Worm (Caenorhabditis elegans) whole organism, L1 larva: ENCODE data around the gene kup-1.

Experiments used
- C16A3.4 ChIP-seq: fragments of 150-350 bp; optimal IDR thresholded peaks from 2 replicates; lab custom pipeline; 2014; ENCODE audit warnings: missing biosample characterization, missing genetic modification characterization
- Y116A8C.19 ChIP-seq: sonication (generic microtip); optimal IDR thresholded peaks from 2 replicates; lab custom pipeline; 2016; ENCODE audit warnings: missing compliant biosample characterization, missing genetic modification characterization, borderline replicate concordance
- ama-1 ChIP-seq: fragments of 150-350 bp; optimal IDR thresholded peaks from 2 replicates; lab custom pipeline; 2014
- blmp-1 ChIP-seq: fragments of 150-350 bp; optimal IDR thresholded peaks from 2 replicates; lab custom pipeline; 2014; ENCODE audit warnings: missing biosample characterization, missing genetic modification characterization
- ceh-63 ChIP-seq: fragments of 200-800 bp; sonication (Bioruptor generic); optimal IDR thresholded peaks from 2 replicates; lab custom pipeline; 2018; ENCODE audit warnings: mild to moderate bottlenecking, missing genetic modification characterization, missing compliant biosample characterization
- ceh-8 ChIP-seq: fragments of 200-800 bp; sonication (Bioruptor generic); optimal IDR thresholded peaks from 2 replicates; lab custom pipeline; 2018; ENCODE audit warnings: mild to moderate bottlenecking, missing genetic modification characterization, moderate library complexity, missing compliant biosample characterization
- ceh-88 ChIP-seq: fragments of 200-800 bp; sonication (Bioruptor generic); IDR thresholded peaks from 2 replicates; pipeline ENCODE4 v1.3.6; 2022; ENCODE audit warnings: missing genetic modification characterization, missing compliant biosample characterization
- ces-1 ChIP-seq: fragments of 150-350 bp; optimal IDR thresholded peaks from 2 replicates; lab custom pipeline; 2014; ENCODE audit warnings: missing biosample characterization, missing genetic modification reagents, missing genetic modification characterization
- efl-1 ChIP-seq, 4 experiments: fragments of 150-350 bp; optimal IDR thresholded peaks in 3 of 4; peaks in 1 of 4; 1 replicate in 1 of 4; 2 replicates in 3 of 4; lab custom pipeline; 2014; ENCODE audit warnings: missing biosample characterization in 2 of 4, missing genetic modification characterization in 2 of 4, missing genetic modification reagents in 2 of 4
- egl-13 ChIP-seq: sonication (generic microtip); optimal IDR thresholded peaks from 2 replicates; lab custom pipeline; 2016; ENCODE audit warnings: missing genotype, missing genetic modification reagents, missing genetic modification characterization, missing compliant biosample characterization
- elt-2 ChIP-seq: sonication (generic microtip); optimal IDR thresholded peaks from 2 replicates; lab custom pipeline; 2016; ENCODE audit warnings: missing genetic modification characterization, mild to moderate bottlenecking, inconsistent platforms, missing compliant biosample characterization, missing genetic modification reagents
- elt-3 ChIP-seq, 6 experiments: fragments of 150-350 bp in 1 of 6; sonication (generic microtip); optimal IDR thresholded peaks; 2 replicates each; lab custom pipeline; 2017 to 2018; ENCODE audit warnings: missing biosample characterization in 6 of 6, missing genetic modification characterization in 6 of 6, inconsistent platforms in 1 of 6
- hlh-17 ChIP-seq: fragments of 200-800 bp; sonication (Bioruptor generic); optimal IDR thresholded peaks from 2 replicates; lab custom pipeline; 2018; ENCODE audit warnings: missing genetic modification characterization, mild to moderate bottlenecking, missing compliant biosample characterization, moderate library complexity, borderline replicate concordance
- isw-1 ChIP-seq: fragments of 200-800 bp; sonication (Bioruptor generic); IDR thresholded peaks from 2 replicates; pipeline ENCODE4 v1.3.6; 2022; ENCODE audit warnings: missing genetic modification characterization, missing compliant biosample characterization
- lin-13 ChIP-seq: fragments of 150-350 bp; optimal IDR thresholded peaks from 2 replicates; lab custom pipeline; 2014; ENCODE audit warnings: missing biosample characterization, missing genetic modification reagents, missing genetic modification characterization
- lin-14 ChIP-seq: fragments of 200-800 bp; sonication (Bioruptor generic); optimal IDR thresholded peaks from 2 replicates; lab custom pipeline; 2018; ENCODE audit warnings: mild to moderate bottlenecking, missing genetic modification characterization, moderate library complexity, missing compliant biosample characterization
- lin-35 ChIP-seq, 2 experiments: fragments of 150-350 bp; optimal IDR thresholded peaks; 2 replicates each; lab custom pipeline; 2014; ENCODE audit warnings: missing biosample characterization in 2 of 2, missing genetic modification characterization in 2 of 2, missing genetic modification reagents in 2 of 2
- mdl-1 ChIP-seq, 2 experiments: fragments of 150-350 bp; optimal IDR thresholded peaks; 2 replicates each; lab custom pipeline; 2014 to 2017; ENCODE audit warnings: missing biosample characterization in 2 of 2, missing genetic modification characterization in 2 of 2, inconsistent platforms in 1 of 2
- mep-1 ChIP-seq: fragments of 150-350 bp; optimal IDR thresholded peaks from 2 replicates; lab custom pipeline; 2014; ENCODE audit warnings: missing biosample characterization, missing genetic modification characterization
- nhr-19 ChIP-seq: fragments of 200-800 bp; sonication (Bioruptor generic); conservative IDR thresholded peaks from 2 replicates; pipeline ENCODE4 v1.3.6; 2022; ENCODE audit warnings: missing genetic modification characterization, missing compliant biosample characterization
- nhr-20 ChIP-seq: sonication (generic microtip); optimal IDR thresholded peaks from 2 replicates; lab custom pipeline; 2016; ENCODE audit warnings: mild to moderate bottlenecking, missing genetic modification characterization, missing compliant biosample characterization
- nhr-71 ChIP-seq: sonication (generic microtip); optimal IDR thresholded peaks from 2 replicates; lab custom pipeline; 2016; ENCODE audit warnings: mild to moderate bottlenecking, missing genetic modification characterization, moderate library complexity, missing compliant biosample characterization
- nhr-85 ChIP-seq: sonication (generic microtip); peaks from one replicate; lab custom pipeline; 2016; ENCODE audit warnings: missing genetic modification characterization, inconsistent platforms, missing compliant biosample characterization
- nhr-90 ChIP-seq: sonication (generic microtip); optimal IDR thresholded peaks from 2 replicates; lab custom pipeline; 2016; ENCODE audit warnings: mild to moderate bottlenecking, missing genetic modification characterization, missing compliant biosample characterization; ENCODE audit not compliant: poor library complexity
- snu-23 ChIP-seq: sonication (generic microtip); optimal IDR thresholded peaks from 2 replicates; lab custom pipeline; 2016; ENCODE audit warnings: missing genetic modification characterization, missing compliant biosample characterization
- sox-4 ChIP-seq: sonication (generic microtip); optimal IDR thresholded peaks from 2 replicates; lab custom pipeline; 2016; ENCODE audit warnings: missing genetic modification characterization, missing compliant biosample characterization
- sptf-1 ChIP-seq: fragments of 150-350 bp; optimal IDR thresholded peaks from 2 replicates; lab custom pipeline; 2014; ENCODE audit warnings: missing biosample characterization, missing genetic modification characterization
- unc-130 ChIP-seq: fragments of 150-350 bp; optimal IDR thresholded peaks from 2 replicates; lab custom pipeline; 2017; ENCODE audit warnings: missing biosample characterization, missing genetic modification characterization, inconsistent platforms
- unc-86 ChIP-seq: sonication (generic microtip); optimal IDR thresholded peaks from 2 replicates; lab custom pipeline; 2016; ENCODE audit warnings: missing genetic modification characterization, missing compliant biosample characterization
- vab-15 ChIP-seq: sonication (generic microtip); optimal IDR thresholded peaks from 2 replicates; lab custom pipeline; 2017; ENCODE audit warnings: missing genotype, mild to moderate bottlenecking, missing genetic modification characterization, missing compliant biosample characterization
- xbp-1 ChIP-seq: sonication (generic microtip); optimal IDR thresholded peaks from 2 replicates; lab custom pipeline; 2016; ENCODE audit warnings: missing genetic modification characterization, missing compliant biosample characterization
- zag-1 ChIP-seq: fragments of 150-350 bp; optimal IDR thresholded peaks from 2 replicates; lab custom pipeline; 2014; ENCODE audit warnings: missing biosample characterization, missing genetic modification characterization

Gene kup-1

DNA sequence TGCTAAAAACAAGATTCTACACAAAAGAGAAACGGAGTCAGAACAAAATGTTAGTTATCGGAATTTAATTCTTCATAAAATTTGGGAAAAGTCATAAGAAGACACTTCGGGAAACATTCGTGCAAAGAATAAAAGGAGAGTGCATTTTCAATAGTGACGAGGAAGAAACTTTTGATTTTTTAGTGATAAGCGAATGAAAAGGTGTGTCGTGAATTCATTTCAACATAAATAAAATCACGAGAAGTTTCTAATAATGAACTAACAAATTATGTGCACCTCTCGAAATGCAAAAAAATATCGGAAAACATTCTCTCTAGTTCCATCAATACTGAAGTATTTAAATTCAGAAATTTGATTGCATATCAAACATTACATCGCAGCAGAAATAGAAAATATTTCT is 35.3 kb upstream of the kup-1 start:
- TF ChIP-seq ces-1 (GFP tag; lab: Kevin White, UChicago), result no peak
- no peak for TF ChIP-seq efl-1 (optimal IDR thresholded peaks at IDR 0.05; lab: Kevin White, UChicago)
- peak in 1 of 2 experiments; percentile 45 for TF ChIP-seq efl-1 (GFP tag; optimal IDR thresholded peaks at IDR 0.05 in 1 of 2; lab: Kevin White, UChicago)
- peak; percentile 29 for TF ChIP-seq elt-2 (tag; lab: Kevin White, UChicago)

DNA sequence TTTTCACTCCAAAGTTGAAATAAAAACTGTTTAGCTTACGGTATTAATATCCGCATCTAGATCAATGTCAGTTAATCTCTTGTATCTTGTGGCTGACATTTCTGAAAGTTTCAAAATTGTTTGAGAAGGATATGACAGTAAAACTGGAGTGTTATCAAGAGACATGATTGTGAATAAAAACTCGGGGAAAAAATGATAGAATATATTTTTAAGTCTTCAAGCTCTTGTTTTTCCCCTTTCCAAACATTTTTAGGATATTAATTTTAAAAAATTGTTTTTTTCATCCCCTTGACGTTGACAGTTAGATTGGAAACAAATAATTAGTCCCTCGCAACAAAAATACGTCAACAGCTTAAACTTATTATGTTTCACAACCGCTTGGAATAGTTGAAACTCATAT is 34.2 kb upstream of the kup-1 start, which contains the start of gene R07B7.6:
TSS of gene R07B7.6 (minus strand) at position 101 of the 400 bp plus-strand sequence.
- TF ChIP-seq mep-1 (tag; lab: Kevin White, UChicago) (no peak), nhr-90 (tag; lab: Kevin White, UChicago) (no peak), sox-4 (no peak), isw-1 (GFP tag; lab: Robert Waterston, UW) (no peak), lin-13 (no peak), efl-1 (optimal IDR thresholded peaks at IDR 0.05; lab: Kevin White, UChicago) (no peak), efl-1 (GFP tag; optimal IDR thresholded peaks at IDR 0.05 in 1 of 2; lab: Kevin White, UChicago) (no peak), nhr-19 (GFP tag; lab: Robert Waterston, UW) (no peak), ceh-63 (GFP tag; lab: Kevin White, UChicago) (no peak), lin-35 (GFP tag; optimal IDR thresholded peaks at IDR 0.05; lab: Kevin White, UChicago) (no peak), nhr-85 (tag; lab: Kevin White, UChicago) (no peak), unc-86 (tag; lab: Kevin White, UChicago) (no peak), egl-13 (tag; lab: Kevin White, UChicago) (no peak), elt-3 (tag; optimal IDR thresholded peaks at IDR 0.05; lab: Kevin White, UChicago) (no peak), ceh-8 (GFP tag; lab: Kevin White, UChicago) (no peak), hlh-17 (GFP tag; lab: Kevin White, UChicago) (no peak), snu-23 (GFP tag; lab: Kevin White, UChicago) (no peak), Y116A8C.19 (tag; lab: Kevin White, UChicago) (no peak)

DNA sequence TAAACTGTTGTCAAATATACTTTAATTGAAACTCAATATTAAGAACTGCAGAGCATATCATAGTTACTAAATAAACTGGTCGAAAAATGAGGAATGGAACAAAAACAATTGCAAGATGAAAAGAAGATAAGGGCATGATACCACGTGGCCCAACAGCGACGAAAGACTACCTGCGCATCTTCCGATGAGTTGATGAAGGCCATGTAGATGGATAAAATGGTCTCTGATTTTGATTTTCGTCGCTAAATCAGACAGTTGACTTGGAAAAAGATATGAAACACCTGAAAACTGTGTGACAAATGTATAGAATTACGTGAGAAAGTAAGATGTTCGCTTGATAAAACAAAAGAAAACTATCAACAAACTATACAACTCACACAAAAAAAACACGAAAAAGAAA is 30.8 kb upstream of the kup-1 start:
- TF ChIP-seq lin-35 (GFP tag; optimal IDR thresholded peaks at IDR 0.05; lab: Kevin White, UChicago) (peak in 1 of 2 experiments; percentile 38), nhr-20 (tag; lab: Kevin White, UChicago) (peak; percentile 79), blmp-1 (tag; lab: Kevin White, UChicago) (peak; percentile 72), nhr-85 (tag; lab: Kevin White, UChicago) (peak; percentile 94), elt-3 (tag; optimal IDR thresholded peaks at IDR 0.05; lab: Kevin White, UChicago) (peak in 4 of 6 experiments; percentile 41 to 93 (median 89)), mdl-1 (tag; optimal IDR thresholded peaks at IDR 0.05; lab: Kevin White, UChicago) (peak in 1 of 2 experiments; percentile 79), ama-1 (no peak), snu-23 (GFP tag; lab: Kevin White, UChicago) (peak; percentile 66), lin-14 (GFP tag; lab: Kevin White, UChicago) (peak; percentile 81), ces-1 (GFP tag; lab: Kevin White, UChicago) (no peak), zag-1 (tag; lab: Kevin White, UChicago) (no peak), mep-1 (tag; lab: Kevin White, UChicago) (peak; percentile 46), nhr-19 (GFP tag; lab: Robert Waterston, UW) (peak; percentile 17; the same call in 1 of the 2 replicates), ceh-88 (no peak), C16A3.4 (tag; lab: Kevin White, UChicago) (peak; percentile 16), unc-130 (tag; lab: Kevin White, UChicago) (peak; percentile 35), nhr-71 (tag; lab: Kevin White, UChicago) (peak; percentile 59), vab-15 (tag; lab: Kevin White, UChicago) (no peak)

DNA sequence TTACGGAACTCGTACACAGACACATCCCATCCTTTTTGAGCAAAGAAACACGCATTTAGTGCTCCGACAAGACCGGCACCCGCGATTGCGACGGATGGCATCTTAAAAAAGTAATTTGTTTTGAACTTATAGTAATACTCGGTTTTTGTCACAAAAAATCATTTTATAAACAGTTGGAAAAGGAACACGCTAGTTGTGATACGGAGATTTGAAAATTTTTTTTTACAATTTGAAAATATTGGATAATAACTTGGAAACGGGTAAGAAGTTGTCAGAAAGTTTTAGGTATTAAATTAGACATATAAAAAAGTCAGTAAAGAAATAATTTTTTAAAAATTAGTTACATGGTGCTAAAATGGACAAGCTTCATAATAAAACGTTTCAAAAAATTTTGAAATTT is 29.7 kb upstream of the kup-1 start, which contains the start of gene kmo-1:
TSS of gene kmo-1 (minus strand) at position 101 of the 400 bp plus-strand sequence.
- TF ChIP-seq mdl-1 (tag; optimal IDR thresholded peaks at IDR 0.05; lab: Kevin White, UChicago) (no peak), sptf-1 (no peak)

DNA sequence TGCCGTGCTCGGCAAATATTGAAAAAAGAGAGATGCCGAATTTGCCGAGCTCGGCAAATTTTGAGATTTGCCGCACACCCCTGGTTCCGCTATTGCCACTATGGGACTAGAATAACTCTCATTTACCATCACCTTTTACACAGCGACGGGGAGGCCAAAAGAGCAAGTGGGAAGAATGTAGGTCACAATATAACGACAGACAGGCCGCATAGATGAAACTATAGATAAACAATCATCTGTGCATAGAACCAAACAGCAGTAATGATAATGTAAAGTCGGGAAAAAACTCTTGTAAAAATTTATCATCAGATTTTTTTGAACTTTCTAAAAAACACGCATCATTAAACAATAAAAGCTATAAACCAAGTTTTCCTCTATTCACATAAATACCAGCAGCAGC is 27.8 kb upstream of the kup-1 start, which contains the start of gene kmo-2:
TSS of gene kmo-2 (minus strand) at position 101 of the 400 bp plus-strand sequence.
- no peak for TF ChIP-seq xbp-1 (tag; lab: Kevin White, UChicago)
